Worm (Caenorhabditis elegans) whole organism, early embryonic: ENCODE data around the gene K02E2.6.

Experiments used
- B0310.2 ChIP-seq: sonication (generic microtip); optimal IDR thresholded peaks from 2 replicates; lab custom pipeline; 2016; ENCODE audit warnings: mild to moderate bottlenecking, missing genetic modification characterization, missing compliant biosample characterization
- F13C5.2 ChIP-seq: sonication (generic microtip); optimal IDR thresholded peaks from 2 replicates; lab custom pipeline; 2017; ENCODE audit warnings: mild to moderate bottlenecking, missing genetic modification characterization, inconsistent platforms, missing compliant biosample characterization
- aly-1 ChIP-seq: sonication (generic microtip); optimal IDR thresholded peaks from 2 replicates; lab custom pipeline; 2016; ENCODE audit warnings: missing genetic modification characterization, missing compliant biosample characterization
- ama-1 ChIP-seq: fragments of 150-350 bp; optimal IDR thresholded peaks from 2 replicates; lab custom pipeline; 2014
- ceh-13 ChIP-seq: fragments of 200-800 bp; sonication (Bioruptor generic); optimal IDR thresholded peaks from 2 replicates; lab custom pipeline; 2018; ENCODE audit warnings: mild to moderate bottlenecking, missing genetic modification characterization, missing compliant biosample characterization
- ceh-36 ChIP-seq: sonication (generic microtip); optimal IDR thresholded peaks from 2 replicates; lab custom pipeline; 2016; ENCODE audit warnings: missing genetic modification characterization, inconsistent platforms, missing compliant biosample characterization
- ets-7 ChIP-seq: sonication (generic microtip); optimal IDR thresholded peaks from 2 replicates; lab custom pipeline; 2016; ENCODE audit warnings: missing genotype, missing genetic modification characterization, missing compliant biosample characterization
- flt-1 ChIP-seq: fragments of 200-800 bp; sonication (Bioruptor generic); IDR thresholded peaks from 2 replicates; pipeline ENCODE4 v1.3.6; 2022; ENCODE audit warnings: missing genetic modification characterization, missing compliant biosample characterization
- hmbx-1 ChIP-seq: sonication (generic microtip); optimal IDR thresholded peaks from 2 replicates; lab custom pipeline; 2016; ENCODE audit warnings: mild to moderate bottlenecking, missing genetic modification characterization, missing compliant biosample characterization
- hmg-4 ChIP-seq: fragments of 200-800 bp; sonication (Bioruptor generic); optimal IDR thresholded peaks from 2 replicates; lab custom pipeline; 2018; ENCODE audit warnings: mild to moderate bottlenecking, missing genetic modification characterization, missing compliant biosample characterization
- hnd-1 ChIP-seq: sonication (generic microtip); optimal IDR thresholded peaks from 2 replicates; lab custom pipeline; 2016; ENCODE audit warnings: missing genetic modification characterization, missing compliant biosample characterization
- pes-1 ChIP-seq: fragments of 200-800 bp; sonication (Bioruptor generic); IDR thresholded peaks from 2 replicates; pipeline ENCODE4 v1.3.6; 2022; ENCODE audit warnings: missing genetic modification reagents, missing genetic modification characterization, missing compliant biosample characterization
- scrt-1 ChIP-seq: fragments of 200-800 bp; sonication (Bioruptor generic); IDR thresholded peaks from 2 replicates; pipeline ENCODE4 v1.3.6; 2022; ENCODE audit warnings: missing genetic modification characterization, missing compliant biosample characterization
- sea-1 ChIP-seq: fragments of 200-800 bp; sonication (Bioruptor generic); conservative IDR thresholded peaks from 2 replicates; pipeline ENCODE4 v1.3.6; 2022; ENCODE audit warnings: missing genetic modification characterization, missing compliant biosample characterization
- tbx-11 ChIP-seq: fragments of 200-800 bp; sonication (Bioruptor generic); IDR thresholded peaks from 2 replicates; pipeline ENCODE4 v1.3.6; 2022; ENCODE audit warnings: missing genetic modification characterization, missing compliant biosample characterization
- tbx-37 ChIP-seq: fragments of 200-800 bp; sonication (Bioruptor generic); conservative IDR thresholded peaks from 2 replicates; pipeline ENCODE4 v1.3.6; 2022; ENCODE audit warnings: missing genetic modification reagents, missing genetic modification characterization, missing compliant biosample characterization
- tra-4 ChIP-seq: sonication (generic microtip); optimal IDR thresholded peaks from 2 replicates; lab custom pipeline; 2017; ENCODE audit warnings: missing genetic modification characterization, missing compliant biosample characterization

Gene K02E2.6

ce11 chrV:20380320-20380719 is at the start of gene K02E2.6:
K02E2.6 (plus strand) TSS chrV:20380561.
- TF ChIP-seq pes-1 (GFP tag; lab: Robert Waterston, UW): no peak
- TF ChIP-seq F13C5.2 (tag; lab: Kevin White, UChicago): peak; percentile 13
- TF ChIP-seq aly-1: no peak
- no peak for TF ChIP-seq ceh-13

ce11 chrV:20335264-20335663 is 45.1 kb upstream of the K02E2.6 start, which contains the start of gene Y38H6A.5:
Y38H6A.5 (minus strand) TSS chrV:20335364.
- TF ChIP-seq aly-1 (no peak), ceh-36 (tag; lab: Kevin White, UChicago) (no peak)

- TF ChIP-seq ceh-13: no peak
- no peak for TF ChIP-seq tbx-37 (GFP tag; lab: Robert Waterston, UW)
- TF ChIP-seq tbx-11: no peak
- no peak for TF ChIP-seq scrt-1 (GFP tag; lab: Robert Waterston, UW)
- no peak for TF ChIP-seq flt-1 (GFP tag; lab: Robert Waterston, UW)
- no peak for TF ChIP-seq B0310.2 (tag; lab: Kevin White, UChicago)
- no peak for TF ChIP-seq ets-7 (tag; lab: Kevin White, UChicago)
- TF ChIP-seq tra-4 (tag; lab: Kevin White, UChicago): no peak
- TF ChIP-seq pes-1 (GFP tag; lab: Robert Waterston, UW): no peak
- no peak for TF ChIP-seq aly-1
- no peak for TF ChIP-seq hnd-1 (tag; lab: Kevin White, UChicago)
- TF ChIP-seq ama-1: no peak
- TF ChIP-seq F13C5.2 (tag; lab: Kevin White, UChicago): no peak
- TF ChIP-seq sea-1 (GFP tag; lab: Robert Waterston, UW): no peak
- TF ChIP-seq hmg-4: no peak
- no peak for TF ChIP-seq ceh-36 (tag; lab: Kevin White, UChicago)
- no peak for TF ChIP-seq hmbx-1 (tag; lab: Kevin White, UChicago)
Measured at ce11 chrV:20338020-20338419, 42.3 kb upstream of the K02E2.6 start.

ce11 chrV:20338870-20339269 is 41.5 kb upstream of the K02E2.6 start:
- TF ChIP-seq tbx-37 (GFP tag; lab: Robert Waterston, UW): no peak
- no peak for TF ChIP-seq pes-1 (GFP tag; lab: Robert Waterston, UW)
- TF ChIP-seq ceh-36 (tag; lab: Kevin White, UChicago): no peak

- no peak for TF ChIP-seq ceh-13
Measured at ce11 chrV:20344889-20345288, 35.5 kb upstream of the K02E2.6 start, which contains the start of gene Y38H6A.3. Y38H6A.3 (plus strand) TSS chrV:20345189.

- TF ChIP-seq ets-7 (tag; lab: Kevin White, UChicago) (no peak), tbx-11 (no peak), pes-1 (GFP tag; lab: Robert Waterston, UW) (0 out of 2 replicates have a peak, but pooled peaks have one; percentile 36), sea-1 (GFP tag; lab: Robert Waterston, UW) (no peak), ceh-13 (no peak), aly-1 (no peak), hmg-4 (no peak)
Measured at ce11 chrV:20347625-20348024, 32.7 kb upstream of the K02E2.6 start.

- TF ChIP-seq tbx-37 (GFP tag; lab: Robert Waterston, UW): no peak
- no peak for TF ChIP-seq hnd-1 (tag; lab: Kevin White, UChicago)
- no peak for TF ChIP-seq ceh-13
- no peak for TF ChIP-seq ceh-36 (tag; lab: Kevin White, UChicago)
- no peak for TF ChIP-seq pes-1 (GFP tag; lab: Robert Waterston, UW)
- no peak for TF ChIP-seq tbx-11
- no peak for TF ChIP-seq sea-1 (GFP tag; lab: Robert Waterston, UW)
- TF ChIP-seq B0310.2 (tag; lab: Kevin White, UChicago): no peak
- TF ChIP-seq hmg-4: no peak
- no peak for TF ChIP-seq ama-1
- no peak for TF ChIP-seq aly-1
- no peak for TF ChIP-seq F13C5.2 (tag; lab: Kevin White, UChicago)
- TF ChIP-seq ets-7 (tag; lab: Kevin White, UChicago): no peak
Measured at ce11 chrV:20350382-20350781, 30.0 kb upstream of the K02E2.6 start.

- TF ChIP-seq hmg-4: no peak
- TF ChIP-seq pes-1 (GFP tag; lab: Robert Waterston, UW): no peak
- no peak for TF ChIP-seq ceh-36 (tag; lab: Kevin White, UChicago)
- no peak for TF ChIP-seq hmbx-1 (tag; lab: Kevin White, UChicago)
- no peak for TF ChIP-seq B0310.2 (tag; lab: Kevin White, UChicago)
- no peak for TF ChIP-seq aly-1
- no peak for TF ChIP-seq flt-1 (GFP tag; lab: Robert Waterston, UW)
- no peak for TF ChIP-seq tbx-37 (GFP tag; lab: Robert Waterston, UW)
Measured at ce11 chrV:20351195-20351594, 29.2 kb upstream of the K02E2.6 start, which contains the start of gene K02E2.1. K02E2.1 (plus strand) TSS chrV:20351495.

ce11 chrV:20356472-20356871 is 23.9 kb upstream of the K02E2.6 start, which contains the start of gene grd-11:
grd-11 (plus strand) TSS chrV:20356772.
- no peak for TF ChIP-seq hmg-4
- TF ChIP-seq hmbx-1 (tag; lab: Kevin White, UChicago): no peak
- no peak for TF ChIP-seq aly-1
- TF ChIP-seq ceh-36 (tag; lab: Kevin White, UChicago): no peak
- TF ChIP-seq tbx-11: no peak
- no peak for TF ChIP-seq scrt-1 (GFP tag; lab: Robert Waterston, UW)
- TF ChIP-seq ama-1: no peak
- TF ChIP-seq pes-1 (GFP tag; lab: Robert Waterston, UW): no peak
- TF ChIP-seq ceh-13: no peak
- TF ChIP-seq flt-1 (GFP tag; lab: Robert Waterston, UW): no peak
